Worm (Caenorhabditis elegans) whole organism, L1 larva: ENCODE data around the gene ech-2.

Source experiments
- C16A3.4 ChIP-seq: fragments of 150-350 bp; optimal IDR thresholded peaks from 2 replicates; lab custom pipeline; 2014; ENCODE audit warnings: missing biosample characterization, missing genetic modification characterization
- C34B4.2 ChIP-seq: sonication (generic microtip); optimal IDR thresholded peaks from 2 replicates; lab custom pipeline; 2017; ENCODE audit warnings: mild to moderate bottlenecking, missing genetic modification characterization, missing compliant biosample characterization
- F16B12.6 ChIP-seq: fragments of 150-350 bp; optimal IDR thresholded peaks from 2 replicates; lab custom pipeline; 2014; ENCODE audit warnings: missing biosample characterization, missing genetic modification characterization
- Y116A8C.19 ChIP-seq: sonication (generic microtip); optimal IDR thresholded peaks from 2 replicates; lab custom pipeline; 2016; ENCODE audit warnings: missing compliant biosample characterization, missing genetic modification characterization, borderline replicate concordance
- aha-1 ChIP-seq: fragments of 150-350 bp; optimal IDR thresholded peaks from 2 replicates; lab custom pipeline; 2014; ENCODE audit warnings: missing biosample characterization, missing genetic modification characterization
- alr-1 ChIP-seq: fragments of 200-800 bp; sonication (Bioruptor generic); optimal IDR thresholded peaks from 2 replicates; lab custom pipeline; 2018; ENCODE audit warnings: borderline replicate concordance, mild to moderate bottlenecking, missing genetic modification characterization, missing compliant biosample characterization
- ama-1 ChIP-seq: fragments of 150-350 bp; optimal IDR thresholded peaks from 2 replicates; lab custom pipeline; 2014
- ceh-90 ChIP-seq: sonication (generic microtip); optimal IDR thresholded peaks from 2 replicates; lab custom pipeline; 2016; ENCODE audit warnings: missing genetic modification characterization, missing compliant biosample characterization
- ces-1 ChIP-seq: fragments of 150-350 bp; optimal IDR thresholded peaks from 2 replicates; lab custom pipeline; 2014; ENCODE audit warnings: missing biosample characterization, missing genetic modification reagents, missing genetic modification characterization
- dpl-1 ChIP-seq, 3 experiments: fragments of 150-350 bp in 2 of 3; sonication (generic microtip) in 1 of 3; optimal IDR thresholded peaks; 2 replicates each; lab custom pipeline; 2014 to 2017; ENCODE audit warnings: missing biosample characterization in 3 of 3, missing genetic modification characterization in 3 of 3, missing genetic modification reagents in 3 of 3
- dsc-1 ChIP-seq: sonication (generic microtip); optimal IDR thresholded peaks from 2 replicates; lab custom pipeline; 2016; ENCODE audit warnings: mild to moderate bottlenecking, missing genetic modification characterization, missing compliant biosample characterization
- egl-13 ChIP-seq: sonication (generic microtip); optimal IDR thresholded peaks from 2 replicates; lab custom pipeline; 2016; ENCODE audit warnings: missing genotype, missing genetic modification reagents, missing genetic modification characterization, missing compliant biosample characterization
- egl-27 ChIP-seq, 2 experiments: fragments of 150-350 bp in 1 of 2; sonication (generic microtip); optimal IDR thresholded peaks; 3 replicates each; lab custom pipeline; 2017 to 2018; ENCODE audit warnings: missing biosample characterization in 2 of 2, missing genetic modification characterization in 2 of 2, missing genetic modification reagents in 2 of 2
- elt-2 ChIP-seq: sonication (generic microtip); optimal IDR thresholded peaks from 2 replicates; lab custom pipeline; 2016; ENCODE audit warnings: missing genetic modification characterization, mild to moderate bottlenecking, inconsistent platforms, missing compliant biosample characterization, missing genetic modification reagents
- elt-3 ChIP-seq, 6 experiments: fragments of 150-350 bp in 1 of 6; sonication (generic microtip); optimal IDR thresholded peaks; 2 replicates each; lab custom pipeline; 2017 to 2018; ENCODE audit warnings: missing biosample characterization in 6 of 6, missing genetic modification characterization in 6 of 6, inconsistent platforms in 1 of 6
- ets-5 ChIP-seq: fragments of 200-800 bp; sonication (Bioruptor generic); IDR thresholded peaks from 2 replicates; pipeline ENCODE4 v1.3.6; 2022; ENCODE audit warnings: missing genetic modification characterization, missing compliant biosample characterization
- fkh-4 ChIP-seq: sonication (generic microtip); optimal IDR thresholded peaks from 2 replicates; lab custom pipeline; 2016; ENCODE audit warnings: missing compliant biosample characterization, missing genetic modification characterization, borderline replicate concordance
- fkh-8 ChIP-seq: sonication (generic microtip); optimal IDR thresholded peaks from 2 replicates; lab custom pipeline; 2016; ENCODE audit warnings: mild to moderate bottlenecking, missing genetic modification characterization, missing compliant biosample characterization
- fos-1 ChIP-seq: fragments of 150-350 bp; optimal IDR thresholded peaks from 2 replicates; lab custom pipeline; 2014; ENCODE audit warnings: missing biosample characterization, missing genetic modification characterization
- hlh-17 ChIP-seq: fragments of 200-800 bp; sonication (Bioruptor generic); optimal IDR thresholded peaks from 2 replicates; lab custom pipeline; 2018; ENCODE audit warnings: missing genetic modification characterization, mild to moderate bottlenecking, missing compliant biosample characterization, moderate library complexity, borderline replicate concordance
- hlh-4 ChIP-seq: sonication (generic microtip); optimal IDR thresholded peaks from 2 replicates; lab custom pipeline; 2016; ENCODE audit warnings: mild to moderate bottlenecking, missing genetic modification characterization, missing compliant biosample characterization
- isw-1 ChIP-seq: fragments of 200-800 bp; sonication (Bioruptor generic); IDR thresholded peaks from 2 replicates; pipeline ENCODE4 v1.3.6; 2022; ENCODE audit warnings: missing genetic modification characterization, missing compliant biosample characterization
- lin-13 ChIP-seq: fragments of 150-350 bp; optimal IDR thresholded peaks from 2 replicates; lab custom pipeline; 2014; ENCODE audit warnings: missing biosample characterization, missing genetic modification reagents, missing genetic modification characterization
- lin-14 ChIP-seq: fragments of 200-800 bp; sonication (Bioruptor generic); optimal IDR thresholded peaks from 2 replicates; lab custom pipeline; 2018; ENCODE audit warnings: mild to moderate bottlenecking, missing genetic modification characterization, moderate library complexity, missing compliant biosample characterization
- lin-35 ChIP-seq, 2 experiments: fragments of 150-350 bp; optimal IDR thresholded peaks; 2 replicates each; lab custom pipeline; 2014; ENCODE audit warnings: missing biosample characterization in 2 of 2, missing genetic modification characterization in 2 of 2, missing genetic modification reagents in 2 of 2
- lsy-2 ChIP-seq, 2 experiments: fragments of 150-350 bp; optimal IDR thresholded peaks; 2 replicates each; lab custom pipeline; 2014; ENCODE audit warnings: missing biosample characterization in 2 of 2, missing genetic modification characterization in 2 of 2
- mab-9 ChIP-seq: fragments of 200-800 bp; sonication (Bioruptor generic); IDR thresholded peaks from 2 replicates; pipeline ENCODE4 v1.3.6; 2022; ENCODE audit warnings: missing genetic modification reagents, missing genetic modification characterization, missing compliant biosample characterization
- mdl-1 ChIP-seq, 2 experiments: fragments of 150-350 bp; optimal IDR thresholded peaks; 2 replicates each; lab custom pipeline; 2014 to 2017; ENCODE audit warnings: missing biosample characterization in 2 of 2, missing genetic modification characterization in 2 of 2, inconsistent platforms in 1 of 2
- mef-2 ChIP-seq: fragments of 150-350 bp; optimal IDR thresholded peaks from 2 replicates; lab custom pipeline; 2014; ENCODE audit warnings: missing biosample characterization, missing genetic modification characterization
- nhr-11 ChIP-seq: fragments of 150-350 bp; optimal IDR thresholded peaks from 2 replicates; lab custom pipeline; 2014; ENCODE audit warnings: missing biosample characterization, missing genetic modification characterization
- nhr-12 ChIP-seq: sonication (generic microtip); optimal IDR thresholded peaks from 2 replicates; lab custom pipeline; 2017; ENCODE audit warnings: missing biosample characterization, missing genetic modification characterization
- nhr-19 ChIP-seq: fragments of 200-800 bp; sonication (Bioruptor generic); conservative IDR thresholded peaks from 2 replicates; pipeline ENCODE4 v1.3.6; 2022; ENCODE audit warnings: missing genetic modification characterization, missing compliant biosample characterization
- nhr-20 ChIP-seq: sonication (generic microtip); optimal IDR thresholded peaks from 2 replicates; lab custom pipeline; 2016; ENCODE audit warnings: mild to moderate bottlenecking, missing genetic modification characterization, missing compliant biosample characterization
- nhr-47 ChIP-seq: sonication (generic microtip); optimal IDR thresholded peaks from 2 replicates; lab custom pipeline; 2016; ENCODE audit warnings: mild to moderate bottlenecking, missing genetic modification characterization, moderate library complexity, missing compliant biosample characterization
- nhr-76 ChIP-seq: sonication (generic microtip); optimal IDR thresholded peaks from 2 replicates; lab custom pipeline; 2017; ENCODE audit warnings: missing biosample characterization, missing genetic modification characterization
- nhr-84 ChIP-seq: sonication (generic microtip); optimal IDR thresholded peaks from 2 replicates; lab custom pipeline; 2017; ENCODE audit warnings: missing biosample characterization, missing genetic modification characterization
- nhr-85 ChIP-seq: sonication (generic microtip); peaks from one replicate; lab custom pipeline; 2016; ENCODE audit warnings: missing genetic modification characterization, inconsistent platforms, missing compliant biosample characterization
- nhr-90 ChIP-seq: sonication (generic microtip); optimal IDR thresholded peaks from 2 replicates; lab custom pipeline; 2016; ENCODE audit warnings: mild to moderate bottlenecking, missing genetic modification characterization, missing compliant biosample characterization; ENCODE audit not compliant: poor library complexity
- pax-3 ChIP-seq: fragments of 200-800 bp; sonication (Bioruptor generic); optimal IDR thresholded peaks from 2 replicates; lab custom pipeline; 2018; ENCODE audit warnings: mild to moderate bottlenecking, missing genetic modification characterization, moderate library complexity, missing compliant biosample characterization
- pqm-1 ChIP-seq: sonication (generic microtip); optimal IDR thresholded peaks from 3 replicates; lab custom pipeline; 2017; ENCODE audit warnings: missing biosample characterization, missing genetic modification characterization
- skn-1 ChIP-seq: fragments of 150-350 bp; optimal IDR thresholded peaks from 2 replicates; lab custom pipeline; 2014; ENCODE audit warnings: missing biosample characterization, missing genetic modification characterization
- sup-37 ChIP-seq: fragments of 200-800 bp; sonication (Bioruptor generic); optimal IDR thresholded peaks from 2 replicates; lab custom pipeline; 2018; ENCODE audit warnings: mild to moderate bottlenecking, missing genetic modification characterization, missing compliant biosample characterization
- swsn-7 ChIP-seq: sonication (generic microtip); optimal IDR thresholded peaks from 2 replicates; lab custom pipeline; 2016; ENCODE audit warnings: missing genetic modification characterization, missing compliant biosample characterization
- tbx-2 ChIP-seq: sonication (generic microtip); optimal IDR thresholded peaks from 2 replicates; lab custom pipeline; 2016; ENCODE audit warnings: missing genetic modification characterization, missing compliant biosample characterization
- tlp-1 ChIP-seq: fragments of 150-350 bp; optimal IDR thresholded peaks from 2 replicates; lab custom pipeline; 2014; ENCODE audit warnings: missing biosample characterization, missing genetic modification characterization
- unc-130 ChIP-seq: fragments of 150-350 bp; optimal IDR thresholded peaks from 2 replicates; lab custom pipeline; 2017; ENCODE audit warnings: missing biosample characterization, missing genetic modification characterization, inconsistent platforms
- unc-30 ChIP-seq: sonication (generic microtip); optimal IDR thresholded peaks from 2 replicates; lab custom pipeline; 2017; ENCODE audit warnings: missing biosample characterization, missing genetic modification characterization
- unc-86 ChIP-seq: sonication (generic microtip); optimal IDR thresholded peaks from 2 replicates; lab custom pipeline; 2016; ENCODE audit warnings: missing genetic modification characterization, missing compliant biosample characterization
- unc-98 ChIP-seq: fragments of 200-800 bp; sonication (Bioruptor generic); IDR thresholded peaks from 2 replicates; pipeline ENCODE4 v1.3.6; 2022; ENCODE audit warnings: missing genetic modification characterization, missing compliant biosample characterization
- vab-15 ChIP-seq: sonication (generic microtip); optimal IDR thresholded peaks from 2 replicates; lab custom pipeline; 2017; ENCODE audit warnings: missing genotype, mild to moderate bottlenecking, missing genetic modification characterization, missing compliant biosample characterization
- xbp-1 ChIP-seq: sonication (generic microtip); optimal IDR thresholded peaks from 2 replicates; lab custom pipeline; 2016; ENCODE audit warnings: missing genetic modification characterization, missing compliant biosample characterization
- ztf-4 ChIP-seq: fragments of 150-350 bp; optimal IDR thresholded peaks from 2 replicates; lab custom pipeline; 2014; ENCODE audit warnings: missing biosample characterization, missing genetic modification characterization

Gene ech-2

ce11 chrIV:11821591-11822361 lies 34.4 kb downstream of the ech-2 start, which contains the start of the genes par-5 and M117.3 (continued):
- TF ChIP-seq C34B4.2 (tag; lab: Kevin White, UChicago) (no peak), pax-3 (tag; lab: Kevin White, UChicago) (no peak), hlh-17 (GFP tag; lab: Kevin White, UChicago) (no peak), fkh-8 (tag; lab: Kevin White, UChicago) (peak; percentile 94), unc-130 (tag; lab: Kevin White, UChicago) (peak; percentile 28), lin-35 (GFP tag; optimal IDR thresholded peaks at IDR 0.05; lab: Kevin White, UChicago) (peak; percentile 63 to 71), nhr-47 (tag; lab: Kevin White, UChicago) (peak; percentile 79), nhr-19 (peak; percentile 46), ztf-4 (peak; percentile 62), ama-1 (lab: Kevin White, UChicago) (no peak), aha-1 (tag; lab: Kevin White, UChicago) (no peak), unc-98 (no peak), egl-27 (tag; optimal IDR thresholded peaks at IDR 0.05; lab: Kevin White, UChicago) (no peak), Y116A8C.19 (tag; lab: Kevin White, UChicago) (no peak), lin-13 (GFP tag; lab: Kevin White, UChicago) (peak; percentile 9), nhr-85 (tag; lab: Kevin White, UChicago) (peak; percentile 68), sup-37 (GFP tag; lab: Kevin White, UChicago) (no peak), ces-1 (GFP tag; lab: Kevin White, UChicago) (no peak), unc-86 (tag; lab: Kevin White, UChicago) (peak; percentile 72), F16B12.6 (tag; lab: Kevin White, UChicago) (no peak), xbp-1 (tag; lab: Kevin White, UChicago) (peak; percentile 54), swsn-7 (peak; percentile 72), fkh-4 (tag; lab: Kevin White, UChicago) (no peak), nhr-20 (peak; percentile 67), skn-1 (tag; lab: Kevin White, UChicago) (peak; percentile 14), nhr-76 (tag; lab: Kevin White, UChicago) (no peak), ceh-90 (tag; lab: Kevin White, UChicago) (no peak), alr-1 (tag; lab: Kevin White, UChicago) (no peak), unc-30 (tag; lab: Kevin White, UChicago) (no peak), mef-2 (tag; lab: Kevin White, UChicago) (peak; percentile 0), hlh-4 (no peak), nhr-12 (tag; lab: Kevin White, UChicago) (no peak), elt-3 (tag; optimal IDR thresholded peaks at IDR 0.05; lab: Kevin White, UChicago) (no peak), lsy-2 (tag; optimal IDR thresholded peaks at IDR 0.05; lab: Kevin White, UChicago) (peak; percentile 42 to 76), mdl-1 (tag; optimal IDR thresholded peaks at IDR 0.05; lab: Kevin White, UChicago) (peak in 1 of 2 experiments; percentile 88), lin-14 (peak; percentile 93), nhr-11 (tag; lab: Kevin White, UChicago) (no peak), vab-15 (tag; lab: Kevin White, UChicago) (no peak), fos-1 (peak; percentile 59), pqm-1 (tag; lab: Kevin White, UChicago) (no peak), elt-2 (tag; lab: Kevin White, UChicago) (peak; percentile 64), egl-13 (peak; percentile 68), dpl-1 (GFP tag; optimal IDR thresholded peaks at IDR 0.05; lab: Kevin White, UChicago) (peak; percentile 49 to 59 (median 56)), mab-9 (peak; percentile 66; the same call in 1 of the 2 replicates), isw-1 (GFP tag; lab: Robert Waterston, UW) (peak; percentile 74), tbx-2 (tag; lab: Kevin White, UChicago) (peak; percentile 71), ets-5 (GFP tag; lab: Robert Waterston, UW) (no peak), C16A3.4 (tag; lab: Kevin White, UChicago) (peak; percentile 53), dsc-1 (tag; lab: Kevin White, UChicago) (peak; percentile 57), nhr-84 (tag; lab: Kevin White, UChicago) (no peak), nhr-90 (peak; percentile 21), tlp-1 (tag; lab: Kevin White, UChicago) (no peak)
